Fruit fly (Drosophila melanogaster) whole organism, prepupa: ENCODE measurements around the gene sif.

Experiments used
- Blimp-1 ChIP-seq: fragments of 200-800 bp; sonication (Bioruptor generic); optimal IDR thresholded peaks from 3 replicates; lab custom pipeline; 2017; ENCODE audit warnings: missing biosample characterization, missing genetic modification characterization, mild to moderate bottlenecking, moderate library complexity, missing genetic modification reagents
- CG10631 ChIP-seq: fragments of 200-800 bp; sonication (Bioruptor generic); optimal IDR thresholded peaks from 2 replicates; lab custom pipeline; 2016; ENCODE audit warnings: missing biosample characterization, missing genetic modification characterization
- CG10669 ChIP-seq: fragments of 200-800 bp; sonication (Bioruptor generic); optimal IDR thresholded peaks from 3 replicates; lab custom pipeline; 2018; ENCODE audit warnings: missing biosample characterization, mild to moderate bottlenecking, missing genetic modification characterization, moderate library complexity
- CG11294 ChIP-seq: fragments of 200-800 bp; sonication (Bioruptor generic); IDR thresholded peaks from 2 replicates; pipeline ENCODE4 v1.3.6; 2022; ENCODE audit warnings: missing biosample characterization, missing genetic modification characterization
- CG11762 ChIP-seq: fragments of 200-800 bp; sonication (Bioruptor generic); optimal IDR thresholded peaks from 3 replicates; lab custom pipeline; 2016; ENCODE audit warnings: missing biosample characterization, missing genetic modification characterization; ENCODE audit not compliant: insufficient read depth
- CG11902 ChIP-seq: fragments of 200-800 bp; sonication (Bioruptor generic); optimal IDR thresholded peaks from 3 replicates; lab custom pipeline; 2016; ENCODE audit warnings: missing biosample characterization, missing genetic modification characterization
- CG1621 ChIP-seq: fragments of 200-800 bp; sonication (Bioruptor generic); optimal IDR thresholded peaks from 3 replicates; lab custom pipeline; 2018; ENCODE audit warnings: missing biosample characterization, mild to moderate bottlenecking, missing genetic modification characterization
- CG16779 ChIP-seq: fragments of 200-800 bp; sonication (Bioruptor generic); optimal IDR thresholded peaks from 3 replicates; lab custom pipeline; 2017; ENCODE audit warnings: missing biosample characterization, mild to moderate bottlenecking, missing genetic modification characterization
- CG31627 ChIP-seq: fragments of 200-800 bp; sonication (Bioruptor generic); optimal IDR thresholded peaks from 3 replicates; lab custom pipeline; 2016; ENCODE audit warnings: missing biosample characterization, missing genetic modification characterization
- CG34406 ChIP-seq: fragments of 200-800 bp; sonication (Bioruptor generic); optimal IDR thresholded peaks from 3 replicates; lab custom pipeline; 2016; ENCODE audit warnings: missing biosample characterization, missing genetic modification characterization
- CG4318 ChIP-seq: fragments of 200-800 bp; sonication (Bioruptor generic); optimal IDR thresholded peaks from 3 replicates; lab custom pipeline; 2017; ENCODE audit warnings: missing biosample characterization, mild to moderate bottlenecking, missing genetic modification characterization
- CG6792 ChIP-seq: fragments of 200-800 bp; sonication (Bioruptor generic); optimal IDR thresholded peaks from 3 replicates; lab custom pipeline; 2016; ENCODE audit warnings: missing biosample characterization, missing genetic modification characterization
- CG6854 ChIP-seq: fragments of 200-800 bp; sonication (Bioruptor generic); optimal IDR thresholded peaks from 2 replicates; lab custom pipeline; 2017; ENCODE audit warnings: missing biosample characterization, mild to moderate bottlenecking, missing genetic modification characterization
- CG8319 ChIP-seq: fragments of 200-800 bp; sonication (Bioruptor generic); optimal IDR thresholded peaks from 3 replicates; lab custom pipeline; 2016; ENCODE audit warnings: missing biosample characterization, missing genetic modification characterization
- CG9139 ChIP-seq: fragments of 200-800 bp; sonication (Bioruptor generic); optimal IDR thresholded peaks from 3 replicates; lab custom pipeline; 2017; ENCODE audit warnings: missing biosample characterization, mild to moderate bottlenecking, missing genetic modification characterization
- Eip75B ChIP-seq: fragments of 200-800 bp; sonication (Bioruptor generic); optimal IDR thresholded peaks from 3 replicates; lab custom pipeline; 2016; ENCODE audit warnings: missing biosample characterization, missing genetic modification characterization
- Eip78C ChIP-seq: fragments of 200-800 bp; sonication (Bioruptor generic); peaks from one replicate; lab custom pipeline; 2016; ENCODE audit warnings: missing biosample characterization, missing genetic modification characterization
- Eip93F ChIP-seq: fragments of 200-800 bp; sonication (Bioruptor generic); optimal IDR thresholded peaks from 2 replicates; lab custom pipeline; 2016; ENCODE audit warnings: missing biosample characterization, mild to moderate bottlenecking, missing genetic modification characterization
- Ets21C ChIP-seq: fragments of 200-800 bp; sonication (Bioruptor generic); optimal IDR thresholded peaks from 3 replicates; lab custom pipeline; 2016; ENCODE audit warnings: missing biosample characterization, missing genetic modification characterization
- Gug ChIP-seq: fragments of 200-800 bp; sonication (Bioruptor generic); IDR thresholded peaks from 2 replicates; pipeline ENCODE4 v1.3.6; 2022; ENCODE audit warnings: missing biosample characterization, missing genetic modification characterization
- Met ChIP-seq: fragments of 200-800 bp; sonication (Bioruptor generic); optimal IDR thresholded peaks from 3 replicates; lab custom pipeline; 2016; ENCODE audit warnings: missing biosample characterization, missing genetic modification characterization
- OdsH ChIP-seq: fragments of 200-800 bp; sonication (Bioruptor generic); optimal IDR thresholded peaks from 3 replicates; lab custom pipeline; 2016; ENCODE audit warnings: missing biosample characterization, missing genetic modification characterization
- Smox ChIP-seq: fragments of 200-800 bp; sonication (Bioruptor generic); optimal IDR thresholded peaks from 3 replicates; lab custom pipeline; 2016; ENCODE audit warnings: missing biosample characterization, missing genetic modification characterization
- Sox102F ChIP-seq: fragments of 200-800 bp; sonication (Bioruptor generic); optimal IDR thresholded peaks from 2 replicates; lab custom pipeline; 2016; ENCODE audit warnings: missing biosample characterization, mild to moderate bottlenecking, missing genetic modification characterization
- Sox14 ChIP-seq: fragments of 200-800 bp; sonication (Bioruptor generic); optimal IDR thresholded peaks from 3 replicates; lab custom pipeline; 2016; ENCODE audit warnings: missing biosample characterization, missing genetic modification characterization
- acj6 ChIP-seq: fragments of 200-800 bp; sonication (Bioruptor generic); optimal IDR thresholded peaks from 3 replicates; lab custom pipeline; 2016; ENCODE audit warnings: missing biosample characterization, missing genetic modification characterization
- cyc ChIP-seq: fragments of 200-800 bp; sonication (Bioruptor generic); optimal IDR thresholded peaks from 3 replicates; lab custom pipeline; 2016; ENCODE audit warnings: missing biosample characterization, missing genetic modification characterization
- dsx ChIP-seq: fragments of 200-800 bp; optimal IDR thresholded peaks from 3 replicates; lab custom pipeline; 2019; ENCODE audit warnings: missing biosample characterization, mild to moderate bottlenecking, missing genetic modification characterization, moderate library complexity; ENCODE audit not compliant: poor library complexity, severe bottlenecking
- eg ChIP-seq: fragments of 200-800 bp; sonication (Bioruptor generic); IDR thresholded peaks from 3 replicates; pipeline ENCODE4 v1.3.6; 2022; ENCODE audit warnings: missing biosample characterization, missing genetic modification characterization
- esn ChIP-seq: fragments of 200-800 bp; sonication (Bioruptor generic); optimal IDR thresholded peaks from 2 replicates; lab custom pipeline; 2016; ENCODE audit warnings: missing biosample characterization, mild to moderate bottlenecking, missing genetic modification characterization, moderate library complexity
- lz ChIP-seq: fragments of 200-800 bp; sonication (Bioruptor generic); optimal IDR thresholded peaks from 3 replicates; lab custom pipeline; 2016; ENCODE audit warnings: missing biosample characterization, missing genetic modification characterization
- pdm3 ChIP-seq: fragments of 200-800 bp; sonication (Bioruptor generic); optimal IDR thresholded peaks from 3 replicates; lab custom pipeline; 2016; ENCODE audit warnings: missing biosample characterization, missing genetic modification characterization
- spab ChIP-seq: fragments of 200-800 bp; sonication (Bioruptor generic); optimal IDR thresholded peaks from 2 replicates; lab custom pipeline; 2017; ENCODE audit warnings: missing biosample characterization, mild to moderate bottlenecking, missing genetic modification characterization, missing genetic modification reagents
- ss ChIP-seq, 2 experiments: fragments of 200-800 bp; sonication (Bioruptor generic); optimal IDR thresholded peaks; 2 replicates in 1 of 2; 3 replicates in 1 of 2; lab custom pipeline; 2017 to 2018; ENCODE audit warnings: mild to moderate bottlenecking in 2 of 2, missing biosample characterization in 2 of 2, missing genetic modification characterization in 2 of 2, moderate library complexity in 1 of 2

Gene sif

DNA sequence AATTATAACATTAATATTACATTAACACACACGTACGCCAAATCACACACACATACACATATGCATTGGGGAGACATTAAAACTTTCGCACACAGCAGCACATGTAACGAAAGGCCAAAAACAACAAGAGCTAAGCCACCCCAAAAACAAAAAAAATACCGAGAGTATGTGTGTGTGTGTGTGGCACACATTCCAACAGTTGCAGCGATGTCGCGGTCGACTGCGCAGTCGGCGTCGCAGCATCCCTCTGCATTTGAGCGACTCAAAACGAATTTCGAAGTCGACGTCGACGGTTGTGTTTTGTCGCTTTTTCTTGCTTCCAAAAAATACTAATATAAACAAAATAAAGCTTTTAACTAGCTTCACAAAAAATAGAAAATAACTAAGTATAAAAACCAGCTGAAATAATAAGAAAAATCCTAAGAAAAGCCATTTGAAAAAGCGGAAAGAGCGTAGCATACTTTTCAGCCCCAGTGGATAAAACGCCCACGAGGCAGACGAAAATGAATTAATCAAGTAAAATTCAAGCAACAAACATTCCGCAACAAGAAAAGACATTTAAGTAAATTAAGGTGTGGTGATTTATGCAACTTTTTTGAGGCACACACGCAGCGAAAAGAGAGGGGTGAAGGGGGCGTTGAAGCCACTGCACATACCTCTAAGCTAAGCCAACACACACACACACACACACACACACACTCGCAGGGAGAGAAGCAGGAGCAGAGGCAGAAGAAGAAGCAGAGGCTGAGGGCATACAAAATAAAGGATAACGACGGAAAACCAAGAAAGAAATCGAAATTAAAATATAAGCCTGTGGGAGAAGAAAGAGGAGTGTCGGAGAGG is 6.4 kb downstream of the sif start, which contains the start of gene CG46320:
CG46320 (plus strand) TSS at position 246 of the 843 bp plus-strand sequence.
- TF ChIP-seq cyc (GFP tag; lab: Kevin White, UChicago) (no peak), CG11902 (GFP tag; lab: Kevin White, UChicago) (no peak), esn (GFP tag; lab: Kevin White, UChicago) (no peak), CG4318 (GFP tag; lab: Kevin White, UChicago) (no peak), Eip75B (no peak), Eip78C (GFP tag; lab: Kevin White, UChicago) (no peak), CG9139 (no peak), OdsH (GFP tag; lab: Kevin White, UChicago) (no peak), Eip93F (GFP tag; lab: Kevin White, UChicago) (no peak), Blimp-1 (GFP tag; lab: Kevin White, UChicago) (no peak), CG31627 (GFP tag; lab: Kevin White, UChicago) (no peak), Sox102F (no peak), CG1621 (tag; lab: Kevin White, UChicago) (no peak), CG11294 (no peak), CG11762 (GFP tag; lab: Kevin White, UChicago) (no peak), CG6792 (GFP tag; lab: Kevin White, UChicago) (no peak)
- TF ChIP-seq, all 60 proteins: peak for 0

DNA sequence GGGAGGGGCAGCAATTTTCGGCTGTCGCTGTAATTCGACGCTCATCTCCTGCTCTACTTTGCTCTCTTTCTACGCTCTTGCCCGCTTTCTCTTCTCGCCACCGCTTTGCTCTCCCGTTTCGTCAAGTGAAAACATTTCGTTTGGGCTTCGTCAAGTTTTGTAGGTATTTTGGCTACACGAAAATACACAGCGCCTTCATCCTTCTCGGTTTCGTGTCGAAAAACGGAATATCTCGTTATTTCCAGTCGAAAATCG is 6.9 kb downstream of the sif start:
- TF ChIP-seq spab (GFP tag; lab: Kevin White, UChicago) (no peak), pdm3 (GFP tag; lab: Kevin White, UChicago) (no peak), CG10631 (GFP tag; lab: Kevin White, UChicago) (no peak), Sox14 (no peak), cyc (GFP tag; lab: Kevin White, UChicago) (no peak), CG34406 (GFP tag; lab: Kevin White, UChicago) (no peak), CG6854 (GFP tag; lab: Kevin White, UChicago) (no peak), dsx (GFP tag; lab: Kevin White, UChicago) (no peak)

DNA sequence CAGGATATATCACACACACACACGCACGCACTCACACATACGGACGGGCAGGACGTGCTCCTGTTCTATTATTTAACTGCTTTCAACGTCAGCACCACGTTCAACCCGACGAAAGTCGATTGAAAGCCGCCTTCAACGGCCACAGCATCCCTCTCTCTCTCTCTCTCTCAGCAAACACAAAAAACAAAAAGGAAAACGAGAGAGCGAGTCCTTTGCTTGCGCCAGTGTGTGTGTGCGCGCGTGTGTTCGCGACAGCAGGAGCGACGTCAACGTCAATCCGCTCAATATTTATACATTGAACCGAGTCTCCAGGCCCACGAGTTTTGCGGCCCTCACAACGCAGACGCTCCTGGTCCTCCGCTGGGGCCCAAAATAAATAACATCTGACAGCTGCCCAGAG is 7.7 kb downstream of the sif start:
- no peak for TF ChIP-seq CG34406 (GFP tag; lab: Kevin White, UChicago)
- peak; percentile 45; the same call in 1 of the 3 replicates for TF ChIP-seq eg

DNA sequence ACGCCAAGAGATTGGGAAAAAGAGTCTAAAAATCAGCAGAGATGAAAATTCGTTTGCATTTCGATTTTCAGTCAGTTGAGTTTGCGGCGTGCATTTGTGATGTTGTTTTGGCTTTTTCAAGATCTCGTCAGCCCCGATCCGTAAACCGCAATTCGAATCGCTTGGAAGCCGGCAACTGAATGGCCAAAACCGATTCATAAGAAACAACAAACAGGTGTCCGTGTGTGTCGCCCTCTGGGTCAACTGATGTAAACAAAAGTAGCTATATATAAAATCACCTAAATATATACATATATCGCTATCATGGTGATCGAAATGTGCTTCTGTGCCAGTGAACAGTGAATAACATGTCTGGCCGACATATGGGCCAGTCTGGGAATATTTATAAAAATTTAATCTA is 9.1 kb downstream of the sif start:
- TF ChIP-seq Met (GFP tag; lab: Kevin White, UChicago) (no peak), CG4318 (GFP tag; lab: Kevin White, UChicago) (no peak), Eip93F (GFP tag; lab: Kevin White, UChicago) (no peak), Gug (GFP tag; lab: Robert Waterston, UW) (no peak), dsx (GFP tag; lab: Kevin White, UChicago) (no peak), CG10669 (GFP tag; lab: Kevin White, UChicago) (no peak), lz (no peak), CG9139 (no peak), CG16779 (tag; lab: Kevin White, UChicago) (no peak), Smox (GFP tag; lab: Kevin White, UChicago) (no peak), CG34406 (GFP tag; lab: Kevin White, UChicago) (no peak), Ets21C (GFP tag; lab: Kevin White, UChicago) (no peak), eg (no peak)

dm6 chr3L:5678241-5678905 is 20.7 kb downstream of the sif start:
- no peak for TF ChIP-seq ss (GFP tag; optimal IDR thresholded peaks at IDR 0.05; lab: Kevin White, UChicago)
- TF ChIP-seq CG11762 (GFP tag; lab: Kevin White, UChicago) = no peak
- TF ChIP-seq Sox102F = no peak
- TF ChIP-seq CG8319 (GFP tag; lab: Kevin White, UChicago) = no peak
- no peak for TF ChIP-seq cyc (GFP tag; lab: Kevin White, UChicago)
- no peak for TF ChIP-seq acj6
- no peak for TF ChIP-seq Met (GFP tag; lab: Kevin White, UChicago)
